Fruit fly (Drosophila melanogaster) whole organism, larva: ENCODE data around the gene Prosalpha4T1.

Experiments
- noc ChIP-seq: fragments of 200-800 bp; sonication (Bioruptor generic); optimal IDR thresholded peaks from 3 replicates; lab custom pipeline; 2019; ENCODE audit warnings: missing biosample characterization, mild to moderate bottlenecking, missing genetic modification characterization, moderate library complexity

Gene Prosalpha4T1

dm6 chr3R:20766156-20766486 is 17.2 kb upstream of the Prosalpha4T1 start:
- TF ChIP-seq noc: no peak

dm6 chr3R:20765302-20766155 is 16.7 kb upstream of the Prosalpha4T1 start:
- no peak for TF ChIP-seq noc

dm6 chr3R:20764058-20764457 is 15.2 kb upstream of the Prosalpha4T1 start:
- no peak for TF ChIP-seq noc

- no peak for TF ChIP-seq noc
Observed at dm6 chr3R:20762175-20762795, 13.4 kb upstream of the Prosalpha4T1 start, which contains the start of gene CG31195. Gene CG31195 (minus strand): TSS chr3R:20762369.

- no peak for TF ChIP-seq noc
Observed at dm6 chr3R:20756429-20756828, 7.6 kb upstream of the Prosalpha4T1 start, which contains the start of gene Syp. Gene Syp (plus strand): TSS chr3R:20756729.

dm6 chr3R:20754991-20755390 is 6.1 kb upstream of the Prosalpha4T1 start:
- no peak for TF ChIP-seq noc

dm6 chr3R:20749536-20749935 is 662 bp upstream of the Prosalpha4T1 start:
- TF ChIP-seq noc: no peak

dm6 chr3R:20745238-20745637 is 3.6 kb downstream of the Prosalpha4T1 start, which contains the start of gene CG31200:
Gene CG31200 (minus strand): TSS chr3R:20745338.
- no peak for TF ChIP-seq noc

- no peak for TF ChIP-seq noc
Observed at dm6 chr3R:20743769-20744168, 5.1 kb downstream of the Prosalpha4T1 start, which contains the start of gene CG31199. Gene CG31199 (minus strand): TSS chr3R:20743869.

- no peak for TF ChIP-seq noc
Observed at dm6 chr3R:20739971-20740370, 8.9 kb downstream of the Prosalpha4T1 start, which contains the start of gene CG42322. Gene CG42322 (plus strand): TSS chr3R:20740108.

dm6 chr3R:20739000-20739399 is 9.9 kb downstream of the Prosalpha4T1 start, which contains the start of gene CG17267:
Gene CG17267 (minus strand): TSS chr3R:20739100.
- TF ChIP-seq noc: no peak

dm6 chr3R:20735405-20735804 is 13.5 kb downstream of the Prosalpha4T1 start, which contains the start of gene Cdk2:
Gene Cdk2 (plus strand): TSS chr3R:20735623.
- TF ChIP-seq noc: no peak

- no peak for TF ChIP-seq noc
Observed at dm6 chr3R:20731331-20731730, 17.5 kb downstream of the Prosalpha4T1 start, which contains the start of gene CG31205. Gene CG31205 (plus strand): TSS chr3R:20731631.

- no peak for TF ChIP-seq noc
Observed at dm6 chr3R:20723491-20723890, 25.4 kb downstream of the Prosalpha4T1 start.

- no peak for TF ChIP-seq noc
Observed at dm6 chr3R:20719286-20719685, 29.6 kb downstream of the Prosalpha4T1 start.

- TF ChIP-seq noc: no peak
Observed at dm6 chr3R:20714360-20714759, 34.5 kb downstream of the Prosalpha4T1 start, which contains the start of gene Oamb. Gene Oamb (minus strand): TSS chr3R:20714577.
